Fruit fly (Drosophila melanogaster): ENCODE results near the gene CG43739.

DNA sequence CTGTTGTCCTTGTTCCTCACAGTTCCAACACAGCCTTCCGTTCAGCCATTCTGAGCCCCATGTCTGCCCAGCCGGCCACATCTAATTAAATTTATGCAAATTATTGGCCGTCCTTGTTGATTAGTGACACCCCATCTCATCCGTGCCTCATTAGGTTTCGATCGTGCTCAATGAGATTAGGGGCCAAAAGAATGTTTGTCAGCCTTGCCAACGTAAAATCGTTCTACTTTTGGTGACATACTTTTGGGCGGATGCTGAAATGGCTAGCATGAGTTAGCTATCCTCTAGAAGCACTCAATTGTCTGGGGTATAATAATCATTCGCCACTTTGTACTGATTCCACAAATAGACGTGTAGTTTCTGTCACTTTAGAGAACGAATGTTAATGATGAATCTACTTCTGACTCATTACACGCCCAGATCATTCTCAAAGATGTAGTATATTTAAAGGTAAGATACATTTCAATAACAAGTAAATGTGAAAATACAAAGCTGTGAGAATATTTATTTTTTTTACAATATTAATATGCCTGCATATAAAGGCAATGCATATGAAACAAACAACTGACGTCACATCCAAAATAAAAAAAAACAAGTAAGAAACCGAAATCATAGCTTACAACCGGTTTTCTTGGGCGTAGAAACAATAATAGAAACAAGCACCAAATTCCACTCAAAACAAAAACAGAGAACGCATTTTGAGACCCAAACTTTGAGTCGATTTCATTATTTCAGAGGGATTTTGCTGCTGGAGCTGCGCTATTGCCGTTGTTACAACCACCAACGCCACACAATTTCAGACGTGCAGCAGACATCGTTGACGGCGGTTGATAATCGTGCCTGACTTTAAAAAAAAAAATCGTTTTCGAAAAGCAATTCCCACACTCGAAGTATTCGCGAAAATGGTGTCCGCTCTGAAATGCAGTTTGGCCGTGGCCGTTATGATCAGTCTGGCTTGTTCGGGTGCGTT lies 60.1 kb downstream of the CG43739 start, which contains the start of gene bero:
- no peak for TF ChIP-seq CG34367 (tag; optimal IDR thresholded peaks at IDR 0.05)
- TF ChIP-seq CG10348 (GFP tag; IDR thresholded peaks at IDR 0.05): no peak

Measured in whole organism, pupa.